Worm (Caenorhabditis elegans) whole organism, L4 larva: ENCODE data around the gene C25F9.11.
"Not testable (repeated sequence)": the region's sequence is repeated elsewhere in the genome, so short reads cannot be mapped to it uniquely, and the experiment has no call there.

Experiments used
- T26A8.4 ChIP-seq: fragments of 200-800 bp; sonication (Bioruptor generic); IDR thresholded peaks from 2 replicates; pipeline ENCODE4 v1.3.6; 2022; ENCODE audit warnings: missing genetic modification characterization, missing compliant biosample characterization
- Y75B8A.6 ChIP-seq: fragments of 200-800 bp; sonication (Bioruptor generic); IDR thresholded peaks from 2 replicates; pipeline ENCODE4 v1.3.6; 2022; ENCODE audit warnings: missing genetic modification reagents, missing genetic modification characterization, missing compliant biosample characterization
- ZK546.5 ChIP-seq, 2 experiments: sonication (generic microtip); optimal IDR thresholded peaks; 2 replicates each; lab custom pipeline; 2017; ENCODE audit warnings: missing biosample characterization in 2 of 2, missing genetic modification characterization in 2 of 2
- jun-1 ChIP-seq: fragments of 150-350 bp; optimal IDR thresholded peaks from 2 replicates; lab custom pipeline; 2014; ENCODE audit warnings: missing biosample characterization, missing genetic modification reagents, missing genetic modification characterization
- nhr-25 ChIP-seq: sonication (generic microtip); optimal IDR thresholded peaks from 2 replicates; lab custom pipeline; 2017; ENCODE audit warnings: missing genetic modification characterization, mild to moderate bottlenecking, missing compliant biosample characterization, antibody characterized with exemption, moderate library complexity, borderline replicate concordance; ENCODE audit not compliant: insufficient read depth
- pha-4 ChIP-seq, 2 experiments: fragments of 150-350 bp in 1 of 2; fragments of 200-800 bp in 1 of 2; sonication (Bioruptor generic) in 1 of 2; IDR thresholded peaks in 1 of 2; optimal IDR thresholded peaks in 1 of 2; 2 replicates each; pipeline versions ENCODE4 v1.3.6 to Lab custom; 2014 to 2022; ENCODE audit warnings: missing genetic modification characterization in 2 of 2, missing genetic modification reagents in 2 of 2, missing biosample characterization in 1 of 2, missing compliant biosample characterization in 1 of 2
- unc-62 ChIP-seq, 3 experiments: fragments of 150-350 bp in 1 of 3; sonication (generic microtip); optimal IDR thresholded peaks in 2 of 3; peaks in 1 of 3; 1 replicate in 1 of 3; 2 replicates in 2 of 3; lab custom pipeline; 2014 to 2017; ENCODE audit warnings: missing biosample characterization in 3 of 3, missing genetic modification characterization in 3 of 3, missing genetic modification reagents in 3 of 3, missing genotype in 1 of 3
- zag-1 ChIP-seq: fragments of 150-350 bp; optimal IDR thresholded peaks from 2 replicates; lab custom pipeline; 2014; ENCODE audit warnings: missing biosample characterization, missing genetic modification characterization
- ztf-7 ChIP-seq: fragments of 150-350 bp; optimal IDR thresholded peaks from 2 replicates; lab custom pipeline; 2014; ENCODE audit warnings: missing biosample characterization, missing genetic modification characterization

- not testable (repeated sequence) for TF ChIP-seq pha-4 (GFP tag; IDR thresholded peaks at IDR 0.05; lab: Robert Waterston, UW); pha-4 (tag; optimal IDR thresholded peaks at IDR 0.05; lab: Kevin White, UChicago); ZK546.5 (tag; optimal IDR thresholded peaks at IDR 0.05; lab: Kevin White, UChicago); Y75B8A.6 (GFP tag; lab: Robert Waterston, UW); T26A8.4 (GFP tag; lab: Robert Waterston, UW); unc-62 (GFP tag; optimal IDR thresholded peaks at IDR 0.05 in 1 of 2; lab: Kevin White, UChicago); unc-62 (tag; optimal IDR thresholded peaks at IDR 0.05; lab: Kevin White, UChicago); ztf-7; nhr-25; zag-1 (tag; lab: Kevin White, UChicago); jun-1
Measured at ce11 chrV:19399282-19399681, 33.6 kb downstream of the C25F9.11 start.
